Fruit fly (Drosophila melanogaster): ENCODE data around the gene sinah.
A peak's percentile ranks its signal among the peaks of the same experiment; 100 is the strongest.

The sinah gene

dm6 chr3L:16893647-16894046 lies 34.8 kb downstream of the sinah start (continued):
- peak in 1 of 2 experiments; percentile 47 for TF ChIP-seq Hr51 (GFP tag; optimal IDR thresholded peaks at IDR 0.05)
- peak; percentile 50; the same call in 1 of the 2 replicates for TF ChIP-seq slbo (GFP tag; IDR thresholded peaks at IDR 0.05)
- no peak for TF ChIP-seq run (tag; optimal IDR thresholded peaks at IDR 0.05)
- TF ChIP-seq Rfx (GFP tag; IDR thresholded peaks at IDR 0.05), result peak; percentile 33; the same call in 1 of the 2 replicates
- TF ChIP-seq CG8924 (tag; optimal IDR thresholded peaks at IDR 0.05), result peak; percentile 23
- TF ChIP-seq gem (tag; optimal IDR thresholded peaks at IDR 0.05), result peak; percentile 54
- no peak for TF ChIP-seq otp (GFP tag; IDR thresholded peaks at IDR 0.05)
- TF ChIP-seq pita (GFP tag; optimal IDR thresholded peaks at IDR 0.05), result no peak
- TF ChIP-seq sug (tag; optimal IDR thresholded peaks at IDR 0.05), result peak; percentile 17
- TF ChIP-seq seq (GFP tag; IDR thresholded peaks at IDR 0.05), result 0 out of 2 replicates have a peak, but pooled peaks have one; percentile 33
- TF ChIP-seq phol (tag; optimal IDR thresholded peaks at IDR 0.05), result peak; percentile 2
- TF ChIP-seq CG14710 (tag; optimal IDR thresholded peaks at IDR 0.05), result no peak
- TF ChIP-seq dysf (GFP tag; IDR thresholded peaks at IDR 0.05), result peak; percentile 40; the same call in 1 of the 3 replicates
- peak; percentile 59; the same call in 2 of the 3 replicates for TF ChIP-seq CG11695 (GFP tag; IDR thresholded peaks at IDR 0.05)
- no peak for TF ChIP-seq tna (GFP tag; IDR thresholded peaks at IDR 0.05; ENCODE audit: partially characterized antibody)
- no peak for TF ChIP-seq CG7357 (GFP tag; IDR thresholded peaks at IDR 0.05)
- 0 out of 2 replicates have a peak, but pooled peaks have one; percentile 8 for TF ChIP-seq sisA (GFP tag; IDR thresholded peaks at IDR 0.05)
- TF ChIP-seq Hmr (GFP tag; optimal IDR thresholded peaks at IDR 0.05), result peak; percentile 31
- peak; percentile 1 for TF ChIP-seq gro (GFP tag; optimal IDR thresholded peaks at IDR 0.05)
- TF ChIP-seq Sox102F (GFP tag; optimal IDR thresholded peaks at IDR 0.05), result peak; percentile 22
- no peak for TF ChIP-seq Nf-YB (GFP tag; optimal IDR thresholded peaks at IDR 0.05)
- TF ChIP-seq lilli (GFP tag; optimal IDR thresholded peaks at IDR 0.05), result peak; percentile 36
- TF ChIP-seq Meics (GFP tag; optimal IDR thresholded peaks at IDR 0.05), result peak; percentile 42
- TF ChIP-seq CG2120 (GFP tag; optimal IDR thresholded peaks at IDR 0.05), result peak; percentile 57
- TF ChIP-seq stc (GFP tag; IDR thresholded peaks at IDR 0.05), result no peak

dm6 chr3L:16896408-16896807 lies 37.5 kb downstream of the sinah start:
- no peak for TF ChIP-seq mam (GFP tag; optimal IDR thresholded peaks at IDR 0.05)
- peak; percentile 28 for TF ChIP-seq Deaf1 (tag; optimal IDR thresholded peaks at IDR 0.05)
- no peak for TF ChIP-seq CG15011 (GFP tag; optimal IDR thresholded peaks at IDR 0.05)
- TF ChIP-seq pzg (GFP tag; optimal IDR thresholded peaks at IDR 0.05), result peak; percentile 7
- TF ChIP-seq CG4707 (GFP tag; optimal IDR thresholded peaks at IDR 0.05), result peak; percentile 64
- TF ChIP-seq Bgb (GFP tag; IDR thresholded peaks at IDR 0.05; ENCODE audit: partially characterized antibody), result 0 out of 2 replicates have a peak, but pooled peaks have one; percentile 22
- peak; percentile 66; the same call in 1 of the 2 replicates for TF ChIP-seq CG32532 (GFP tag; IDR thresholded peaks at IDR 0.05)
- TF ChIP-seq CG12769 (tag; optimal IDR thresholded peaks at IDR 0.05), result peak; percentile 37
- peak; percentile 35 for TF ChIP-seq HLHmδ (GFP tag; optimal IDR thresholded peaks at IDR 0.05)
- no peak for TF ChIP-seq tx (GFP tag; optimal IDR thresholded peaks at IDR 0.05)
- TF ChIP-seq CG9437 (GFP tag; optimal IDR thresholded peaks at IDR 0.05), result peak; percentile 6
- TF ChIP-seq CTCF (GFP tag; optimal IDR thresholded peaks at IDR 0.05), result peak; percentile 93
- TF ChIP-seq cas (GFP tag; IDR thresholded peaks at IDR 0.05), result no peak
- peak; percentile 24; the same call in 1 of the 2 replicates for TF ChIP-seq CG6689 (GFP tag; IDR thresholded peaks at IDR 0.05)
- no peak for TF ChIP-seq hkb (optimal IDR thresholded peaks at IDR 0.05)
- peak; percentile 22; the same call in 1 of the 2 replicates for TF ChIP-seq hkb (GFP tag; IDR thresholded peaks at IDR 0.05)
- no peak for TF ChIP-seq MESR4 (GFP tag; optimal IDR thresholded peaks at IDR 0.05)
- TF ChIP-seq CG10366 (GFP tag; IDR thresholded peaks at IDR 0.05), result 0 out of 2 replicates have a peak, but pooled peaks have one; percentile 17
- 0 out of 2 replicates have a peak, but pooled peaks have one; percentile 14 for TF ChIP-seq lmd (GFP tag; IDR thresholded peaks at IDR 0.05)
- TF ChIP-seq wdn (GFP tag; IDR thresholded peaks at IDR 0.05), result 0 out of 2 replicates have a peak, but pooled peaks have one; percentile 28
- peak; percentile 32 for TF ChIP-seq BEAF-32 (GFP tag; optimal IDR thresholded peaks at IDR 0.05)
- TF ChIP-seq Sox102F (GFP tag; optimal IDR thresholded peaks at IDR 0.05), result no peak
- TF ChIP-seq pan (optimal IDR thresholded peaks at IDR 0.05), result no peak
- peak in 1 of 2 experiments; percentile 38 for TF ChIP-seq pan (GFP tag; optimal IDR thresholded peaks at IDR 0.05 in 1 of 2, IDR thresholded peaks at IDR 0.05 in 1 of 2)
- peak; percentile 31; the same call in 1 of the 2 replicates for TF ChIP-seq vvl (GFP tag; IDR thresholded peaks at IDR 0.05)
- peak; percentile 24; the same call in 1 of the 2 replicates for TF ChIP-seq CG13287 (GFP tag; IDR thresholded peaks at IDR 0.05; ENCODE audit: partially characterized antibody)
- TF ChIP-seq knrl (GFP tag; IDR thresholded peaks at IDR 0.05; ENCODE audit: partially characterized antibody), result 0 out of 3 replicates have a peak, but pooled peaks have one; percentile 27
